Fruit fly (Drosophila melanogaster) whole organism, pupa: Measurements from ENCODE around the gene Lectin-galC1.

Experiments used
- CG10348 ChIP-seq: fragments of 200-800 bp; sonication (Bioruptor generic); IDR thresholded peaks from 2 replicates; pipeline ENCODE4 v1.3.6; 2022; ENCODE audit warnings: missing biosample characterization, missing genetic modification characterization
- CG12605 ChIP-seq: fragments of 200-800 bp; sonication (Bioruptor generic); IDR thresholded peaks from 2 replicates; pipeline ENCODE4 v1.3.6; 2022; ENCODE audit warnings: missing biosample characterization, missing genetic modification characterization
- CG13204 ChIP-seq: fragments of 200-800 bp; sonication (Bioruptor generic); optimal IDR thresholded peaks from 2 replicates; lab custom pipeline; 2018; ENCODE audit warnings: missing biosample characterization, mild to moderate bottlenecking, missing genetic modification characterization, moderate library complexity
- CG14655 ChIP-seq: fragments of 200-800 bp; sonication (Bioruptor generic); optimal IDR thresholded peaks from 3 replicates; lab custom pipeline; 2017; ENCODE audit warnings: mild to moderate bottlenecking, missing biosample characterization, missing genetic modification reagents, missing genetic modification characterization
- CG15710 ChIP-seq: fragments of 200-800 bp; sonication (Bioruptor generic); optimal IDR thresholded peaks from 2 replicates; lab custom pipeline; 2018; ENCODE audit warnings: missing biosample characterization, mild to moderate bottlenecking, missing genetic modification characterization, moderate library complexity
- CG17806 ChIP-seq: fragments of 200-800 bp; sonication (Bioruptor generic); optimal IDR thresholded peaks from 2 replicates; lab custom pipeline; 2018; ENCODE audit warnings: missing biosample characterization, mild to moderate bottlenecking, missing genetic modification characterization, moderate library complexity
- CG32121 ChIP-seq: fragments of 200-800 bp; sonication (Bioruptor generic); IDR thresholded peaks from 2 replicates; pipeline ENCODE4 v1.3.6; 2022; ENCODE audit warnings: missing biosample characterization, missing genetic modification characterization
- CG34367 ChIP-seq: fragments of 200-800 bp; sonication (Bioruptor generic); optimal IDR thresholded peaks from 2 replicates; lab custom pipeline; 2018; ENCODE audit warnings: missing biosample characterization, mild to moderate bottlenecking, missing genetic modification characterization
- CG4496 ChIP-seq: fragments of 200-800 bp; sonication (Bioruptor generic); IDR thresholded peaks from 3 replicates; pipeline ENCODE4 v1.3.6; 2022; ENCODE audit warnings: missing biosample characterization, missing genetic modification characterization
- CG8159 ChIP-seq: fragments of 200-800 bp; sonication (Bioruptor generic); optimal IDR thresholded peaks from 3 replicates; lab custom pipeline; 2018; ENCODE audit warnings: missing biosample characterization, mild to moderate bottlenecking, missing genetic modification characterization, moderate library complexity
- CG8301 ChIP-seq: fragments of 200-800 bp; sonication (Bioruptor generic); optimal IDR thresholded peaks from 2 replicates; lab custom pipeline; 2018; ENCODE audit warnings: missing biosample characterization, mild to moderate bottlenecking, missing genetic modification characterization
- CG9948 ChIP-seq: fragments of 200-800 bp; sonication (Bioruptor generic); optimal IDR thresholded peaks from 2 replicates; lab custom pipeline; 2018; ENCODE audit warnings: missing biosample characterization, mild to moderate bottlenecking, missing genetic modification characterization, moderate library complexity
- D1 ChIP-seq: fragments of 200-800 bp; sonication (Bioruptor generic); optimal IDR thresholded peaks from 2 replicates; lab custom pipeline; 2018; ENCODE audit warnings: missing biosample characterization, mild to moderate bottlenecking, missing genetic modification characterization, moderate library complexity
- EcR ChIP-seq: fragments of 200-800 bp; sonication (Bioruptor generic); optimal IDR thresholded peaks from 3 replicates; lab custom pipeline; 2019; ENCODE audit warnings: missing biosample characterization, missing genetic modification characterization, mild to moderate bottlenecking, moderate library complexity, missing genetic modification reagents
- Ets98B ChIP-seq: fragments of 200-800 bp; sonication (Bioruptor generic); IDR thresholded peaks from 2 replicates; pipeline ENCODE4 v1.3.6; 2022; ENCODE audit warnings: missing biosample characterization, missing genetic modification characterization
- Pif1A ChIP-seq: fragments of 200-800 bp; sonication (Bioruptor generic); optimal IDR thresholded peaks from 3 replicates; lab custom pipeline; 2016; ENCODE audit warnings: missing biosample characterization, missing genetic modification characterization
- Pif1B ChIP-seq: fragments of 200-800 bp; sonication (Bioruptor generic); optimal IDR thresholded peaks from 3 replicates; lab custom pipeline; 2016; ENCODE audit warnings: missing biosample characterization, missing genetic modification characterization
- Snoo ChIP-seq: fragments of 200-800 bp; sonication (Bioruptor generic); optimal IDR thresholded peaks from 3 replicates; lab custom pipeline; 2017; ENCODE audit warnings: missing biosample characterization, mild to moderate bottlenecking, missing genetic modification characterization, inconsistent platforms
- fd96Ca ChIP-seq: fragments of 200-800 bp; sonication (Bioruptor generic); IDR thresholded peaks from 3 replicates; pipeline ENCODE4 v1.3.6; 2022; ENCODE audit warnings: missing biosample characterization, missing genetic modification characterization
- gl ChIP-seq: fragments of 200-800 bp; sonication (Bioruptor generic); optimal IDR thresholded peaks from 2 replicates; lab custom pipeline; 2018; ENCODE audit warnings: missing biosample characterization, mild to moderate bottlenecking, missing genetic modification characterization
- rn ChIP-seq: fragments of 200-800 bp; sonication (Bioruptor generic); IDR thresholded peaks from 2 replicates; pipeline ENCODE4 v1.3.6; 2022; ENCODE audit warnings: missing biosample characterization, missing genetic modification characterization

Lectin-galC1 gene

dm6 chr2L:19441791-19442190 is 24.5 kb downstream of the Lectin-galC1 start, which contains the start of gene RanGAP:
TSS of gene RanGAP (plus strand) at chr2L:19441959.
- TF ChIP-seq CG4496 (peak; percentile 25; the same call in 1 of the 3 replicates), CG10348 (GFP tag; lab: Robert Waterston, UW) (no peak), CG32121 (GFP tag; lab: Robert Waterston, UW) (peak; percentile 16; the same call in 1 of the 2 replicates), CG13204 (GFP tag; lab: Kevin White, UChicago) (no peak), CG9948 (tag; lab: Kevin White, UChicago) (peak; percentile 50), CG15710 (tag; lab: Kevin White, UChicago) (peak; percentile 12), CG8159 (peak; percentile 28), Ets98B (GFP tag; lab: Robert Waterston, UW) (no peak), fd96Ca (GFP tag; lab: Robert Waterston, UW) (peak; percentile 48; the same call in 2 of the 3 replicates), rn (GFP tag; lab: Robert Waterston, UW) (0 out of 2 replicates have a peak, but pooled peaks have one; percentile 6), CG17806 (peak; percentile 31), CG14655 (peak; percentile 58), CG8301 (tag; lab: Kevin White, UChicago) (peak; percentile 36)
- TF ChIP-seq, all 21 proteins: peak for 10

dm6 chr2L:19442627-19443026 is 25.4 kb downstream of the Lectin-galC1 start, which contains the start of gene CG10237:
TSS of gene CG10237 (minus strand) at chr2L:19442727.
- TF ChIP-seq CG34367 (tag; lab: Kevin White, UChicago) = no peak
- no peak for TF ChIP-seq CG9948 (tag; lab: Kevin White, UChicago)

dm6 chr2L:19444734-19445140 is 27.5 kb downstream of the Lectin-galC1 start, which contains the start of gene Hs2st:
TSS of gene Hs2st (minus strand) at chr2L:19444750.
- TF ChIP-seq Pif1A (GFP tag; lab: Kevin White, UChicago) = no peak
- peak; percentile 94 for TF ChIP-seq fd96Ca (GFP tag; lab: Robert Waterston, UW)
- TF ChIP-seq CG9948 (tag; lab: Kevin White, UChicago) = peak; percentile 82
- TF ChIP-seq CG13204 (GFP tag; lab: Kevin White, UChicago) = no peak
- peak; percentile 87 for TF ChIP-seq Snoo (tag; lab: Kevin White, UChicago)
- TF ChIP-seq CG17806 = peak; percentile 82
- TF ChIP-seq D1 (tag; lab: Kevin White, UChicago) = no peak
- TF ChIP-seq CG32121 (GFP tag; lab: Robert Waterston, UW) = peak; percentile 90
- peak; percentile 89 for TF ChIP-seq CG15710 (tag; lab: Kevin White, UChicago)
- TF ChIP-seq CG8301 (tag; lab: Kevin White, UChicago) = peak; percentile 82
- peak; percentile 79 for TF ChIP-seq Ets98B (GFP tag; lab: Robert Waterston, UW)
- TF ChIP-seq rn (GFP tag; lab: Robert Waterston, UW) = peak; percentile 85
- TF ChIP-seq CG4496 = peak; percentile 85
- peak; percentile 85 for TF ChIP-seq CG8159
- peak; percentile 84 for TF ChIP-seq CG34367 (tag; lab: Kevin White, UChicago)
- 0 out of 2 replicates have a peak, but pooled peaks have one; percentile 36 for TF ChIP-seq CG10348 (GFP tag; lab: Robert Waterston, UW)
- no peak for TF ChIP-seq CG14655
- peak; percentile 64 for TF ChIP-seq CG12605 (GFP tag; lab: Robert Waterston, UW)
- peak; percentile 58 for TF ChIP-seq EcR (GFP tag; lab: Kevin White, UChicago)
- peak; percentile 71 for TF ChIP-seq gl
- TF ChIP-seq Pif1B (GFP tag; lab: Kevin White, UChicago) = no peak

- no peak for TF ChIP-seq rn (GFP tag; lab: Robert Waterston, UW)
- peak; percentile 61 for TF ChIP-seq Ets98B (GFP tag; lab: Robert Waterston, UW)
- TF ChIP-seq D1 (tag; lab: Kevin White, UChicago) = no peak
- peak; percentile 25 for TF ChIP-seq CG17806
- no peak for TF ChIP-seq Pif1A (GFP tag; lab: Kevin White, UChicago)
- TF ChIP-seq CG13204 (GFP tag; lab: Kevin White, UChicago) = no peak
- TF ChIP-seq CG32121 (GFP tag; lab: Robert Waterston, UW) = peak; percentile 57; the same call in 1 of the 2 replicates
- TF ChIP-seq CG8159 = peak; percentile 21
- TF ChIP-seq Snoo (tag; lab: Kevin White, UChicago) = no peak
- TF ChIP-seq CG4496 = no peak; the same call in 1 of the 3 replicates
- peak; percentile 33 for TF ChIP-seq CG8301 (tag; lab: Kevin White, UChicago)
- no peak for TF ChIP-seq CG10348 (GFP tag; lab: Robert Waterston, UW)
- TF ChIP-seq fd96Ca (GFP tag; lab: Robert Waterston, UW) = peak; percentile 70
- no peak for TF ChIP-seq EcR (GFP tag; lab: Kevin White, UChicago)
- peak; percentile 52 for TF ChIP-seq CG14655
- TF ChIP-seq CG34367 (tag; lab: Kevin White, UChicago) = no peak
- no peak for TF ChIP-seq CG9948 (tag; lab: Kevin White, UChicago)
- TF ChIP-seq Pif1B (GFP tag; lab: Kevin White, UChicago) = no peak
- no peak for TF ChIP-seq gl
- peak; percentile 68 for TF ChIP-seq CG12605 (GFP tag; lab: Robert Waterston, UW)
- no peak for TF ChIP-seq CG15710 (tag; lab: Kevin White, UChicago)
- TF ChIP-seq, all 21 proteins: peak for 8
Measured at dm6 chr2L:19452535-19453317, 35.5 kb downstream of the Lectin-galC1 start.

- TF ChIP-seq CG34367 (tag; lab: Kevin White, UChicago) = no peak
- no peak for TF ChIP-seq Pif1B (GFP tag; lab: Kevin White, UChicago)
- peak; percentile 17 for TF ChIP-seq CG8159
- TF ChIP-seq CG4496 = peak; percentile 7; the same call in 1 of the 3 replicates
- no peak for TF ChIP-seq CG32121 (GFP tag; lab: Robert Waterston, UW)
Measured at dm6 chr2L:19453381-19453780, 36.1 kb downstream of the Lectin-galC1 start, which contains the start of gene Top2. TSS of gene Top2 (minus strand) at chr2L:19453490.
